Fruit fly (Drosophila melanogaster): ENCODE measurements around the gene ERp44.

Gene ERp44

DNA sequence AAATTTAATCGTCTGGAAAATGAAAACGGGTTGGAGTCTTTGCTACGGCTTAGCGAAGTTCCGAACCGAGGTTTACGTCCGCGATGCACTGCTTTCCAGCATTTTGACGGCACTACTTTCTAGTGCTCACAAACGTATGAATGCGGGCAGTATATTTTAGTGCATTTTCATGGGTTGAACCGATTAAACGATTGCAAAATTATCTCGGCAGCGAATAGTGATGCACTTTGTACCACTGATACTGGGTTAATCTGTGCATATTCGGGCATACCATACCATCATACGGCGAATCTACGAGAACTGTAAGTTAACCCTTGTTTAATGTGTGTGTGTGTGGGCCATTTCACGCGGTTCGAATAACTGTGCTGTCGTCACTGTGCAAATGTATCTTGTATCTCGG, 26.7 kb downstream of the ERp44 start, which contains the start of gene Mfe2 (continued):
- TF ChIP-seq p53 (GFP tag; optimal IDR thresholded peaks at IDR 0.05) (peak; percentile 59), CG6813 (GFP tag; optimal IDR thresholded peaks at IDR 0.05) (peak; percentile 7), Vsx1 (GFP tag; optimal IDR thresholded peaks at IDR 0.05) (no peak), Hsf (GFP tag; optimal IDR thresholded peaks at IDR 0.05) (peak; percentile 53), cato (GFP tag; optimal IDR thresholded peaks at IDR 0.05; ENCODE audit: borderline replicate concordance) (no peak), Jarid2 (GFP tag; optimal IDR thresholded peaks at IDR 0.05) (peak; percentile 24), Dip2 (GFP tag; IDR thresholded peaks at IDR 0.05) (no peak), chm (GFP tag; IDR thresholded peaks at IDR 0.05) (no peak), CG7839 (tag; optimal IDR thresholded peaks at IDR 0.05) (no peak), CG1602 (GFP tag; optimal IDR thresholded peaks at IDR 0.05) (peak; percentile 26), Dip3 (GFP tag; optimal IDR thresholded peaks at IDR 0.05) (peak; percentile 58), CG16779 (GFP tag; IDR thresholded peaks at IDR 0.05) (no peak), gsb (GFP tag; IDR thresholded peaks at IDR 0.05) (no peak), toy (GFP tag; IDR thresholded peaks at IDR 0.05) (0 out of 2 replicates have a peak, but pooled peaks have one; percentile 32), rib (GFP tag; IDR thresholded peaks at IDR 0.05) (peak; percentile 71), pzg (GFP tag; optimal IDR thresholded peaks at IDR 0.05) (peak; percentile 94), dati (GFP tag; IDR thresholded peaks at IDR 0.05) (no peak), crp (GFP tag; optimal IDR thresholded peaks at IDR 0.05) (peak in 1 of 2 experiments; percentile 14), esg (GFP tag; conservative IDR thresholded peaks at IDR 0.05) (no peak), CG10321 (GFP tag; IDR thresholded peaks at IDR 0.05) (0 out of 2 replicates have a peak, but pooled peaks have one; percentile 26), sqz (GFP tag; optimal IDR thresholded peaks at IDR 0.05) (no peak), dpn (GFP tag; optimal IDR thresholded peaks at IDR 0.05) (peak; percentile 68 to 71), fu2 (GFP tag; optimal IDR thresholded peaks at IDR 0.05) (peak; percentile 73), CG9797 (GFP tag; optimal IDR thresholded peaks at IDR 0.05) (peak; percentile 85), chif (GFP tag; optimal IDR thresholded peaks at IDR 0.05) (peak; percentile 29 to 65), knrl (GFP tag; IDR thresholded peaks at IDR 0.05; ENCODE audit: partially characterized antibody) (peak; percentile 55; the same call in 1 of the 3 replicates), CG15011 (GFP tag; optimal IDR thresholded peaks at IDR 0.05) (no peak), cas (GFP tag; IDR thresholded peaks at IDR 0.05) (no peak), ERR (GFP tag; optimal IDR thresholded peaks at IDR 0.05) (peak; percentile 57), CG7786 (GFP tag; optimal IDR thresholded peaks at IDR 0.05) (peak; percentile 77), Gsc (GFP tag; IDR thresholded peaks at IDR 0.05) (no peak), CG4707 (GFP tag; optimal IDR thresholded peaks at IDR 0.05) (no peak), CG1792 (GFP tag; optimal IDR thresholded peaks at IDR 0.05) (peak; percentile 31), zfh1 (GFP tag; IDR thresholded peaks at IDR 0.05) (peak; percentile 42; the same call in 2 of the 3 replicates), CG8944 (GFP tag; optimal IDR thresholded peaks at IDR 0.05) (peak; percentile 70), Mes4 (GFP tag; optimal IDR thresholded peaks at IDR 0.05) (peak; percentile 39), stc (GFP tag; IDR thresholded peaks at IDR 0.05) (no peak), tx (GFP tag; optimal IDR thresholded peaks at IDR 0.05) (peak; percentile 17), yki (optimal IDR thresholded peaks at IDR 0.05) (no peak), klu (GFP tag; IDR thresholded peaks at IDR 0.05) (no peak), inv (GFP tag; IDR thresholded peaks at IDR 0.05; ENCODE audit: partially characterized antibody) (peak; percentile 31; the same call in 1 of the 2 replicates), Fer3 (tag; optimal IDR thresholded peaks at IDR 0.05) (no peak), CG15269 (tag; optimal IDR thresholded peaks at IDR 0.05) (no peak), Xrp1 (GFP tag; IDR thresholded peaks at IDR 0.05) (peak; percentile 51; the same call in 1 of the 2 replicates), cwo (GFP tag; optimal IDR thresholded peaks at IDR 0.05) (peak; percentile 10), Med (GFP tag) (peak; percentile 96), CG8388 (GFP tag; optimal IDR thresholded peaks at IDR 0.05) (no peak), luna (GFP tag; optimal IDR thresholded peaks at IDR 0.05) (peak; percentile 9), usp (GFP tag; optimal IDR thresholded peaks at IDR 0.05) (no peak), CG7928 (GFP tag; optimal IDR thresholded peaks at IDR 0.05) (peak; percentile 44), zf30C (GFP tag; optimal IDR thresholded peaks at IDR 0.05) (no peak)

Data from whole organism, embryonic.